Fruit fly (Drosophila melanogaster): Measurements from ENCODE around the gene Nufip.

Gene Nufip

dm6 chr3L:18771095-18772013 lies 23.2 kb upstream of the Nufip start (continued):
- TF ChIP-seq CG3163 (GFP tag; optimal IDR thresholded peaks at IDR 0.05) (no peak), Atf3 (GFP tag; optimal IDR thresholded peaks at IDR 0.05) (peak; percentile 61), CG17359 (tag; optimal IDR thresholded peaks at IDR 0.05) (peak; percentile 37), CG12071 (GFP tag; optimal IDR thresholded peaks at IDR 0.05) (no peak), bsh (GFP tag; optimal IDR thresholded peaks at IDR 0.05) (peak; percentile 8 to 44), CG6854 (GFP tag; optimal IDR thresholded peaks at IDR 0.05) (peak; percentile 23), CG2712 (tag; optimal IDR thresholded peaks at IDR 0.05) (peak; percentile 41), zen2 (GFP tag; IDR thresholded peaks at IDR 0.05; ENCODE audit: partially characterized antibody) (peak; percentile 47; the same call in 1 of the 3 replicates), vfl (GFP tag; optimal IDR thresholded peaks at IDR 0.05) (no peak), esg (GFP tag; conservative IDR thresholded peaks at IDR 0.05) (no peak), sim (GFP tag; IDR thresholded peaks at IDR 0.05) (0 out of 2 replicates have a peak, but pooled peaks have one; percentile 42), CG8388 (GFP tag; optimal IDR thresholded peaks at IDR 0.05) (no peak), mam (GFP tag; optimal IDR thresholded peaks at IDR 0.05) (no peak), CG12219 (GFP tag; optimal IDR thresholded peaks at IDR 0.05) (no peak), CG3838 (GFP tag; optimal IDR thresholded peaks at IDR 0.05) (no peak), CG18764 (GFP tag; optimal IDR thresholded peaks at IDR 0.05) (no peak), Nf-YC (tag; optimal IDR thresholded peaks at IDR 0.05) (no peak), kni (GFP tag; optimal IDR thresholded peaks at IDR 0.05) (peak; percentile 96), eyg (GFP tag; optimal IDR thresholded peaks at IDR 0.05) (no peak), CG11456 (GFP tag; IDR thresholded peaks at IDR 0.05) (no peak), CG9876 (GFP tag; optimal IDR thresholded peaks at IDR 0.05) (no peak), CG15601 (tag; optimal IDR thresholded peaks at IDR 0.05) (peak; percentile 58), ERR (GFP tag; optimal IDR thresholded peaks at IDR 0.05) (no peak), grau (tag; optimal IDR thresholded peaks at IDR 0.05) (no peak), CG12744 (GFP tag; optimal IDR thresholded peaks at IDR 0.05) (no peak), lola (GFP tag; optimal IDR thresholded peaks at IDR 0.05) (peak in 1 of 3 experiments; percentile 56), ems (GFP tag; optimal IDR thresholded peaks at IDR 0.05) (no peak), z (GFP tag; IDR thresholded peaks at IDR 0.05) (peak; percentile 62; the same call in 2 of the 3 replicates), CG11247 (GFP tag; IDR thresholded peaks at IDR 0.05) (no peak), Hand (GFP tag; optimal IDR thresholded peaks at IDR 0.05) (no peak), pros (GFP tag; optimal IDR thresholded peaks at IDR 0.05) (no peak), CG32532 (GFP tag; IDR thresholded peaks at IDR 0.05) (no peak), da (GFP tag; optimal IDR thresholded peaks at IDR 0.05) (no peak), Stat92E (GFP tag; optimal IDR thresholded peaks at IDR 0.05) (peak in 1 of 3 experiments; percentile 4), Scr (GFP tag; IDR thresholded peaks at IDR 0.05; ENCODE audit: partially characterized antibody) (no peak), Oli (tag; optimal IDR thresholded peaks at IDR 0.05) (no peak), CG9932 (GFP tag; IDR thresholded peaks at IDR 0.05) (no peak), pzg (GFP tag; optimal IDR thresholded peaks at IDR 0.05) (no peak), fru (optimal IDR thresholded peaks at IDR 0.05) (no peak), ind (GFP tag; optimal IDR thresholded peaks at IDR 0.05) (no peak), her (GFP tag; optimal IDR thresholded peaks at IDR 0.05) (no peak), CG12769 (tag; optimal IDR thresholded peaks at IDR 0.05) (peak; percentile 95), Tbp (GFP tag; optimal IDR thresholded peaks at IDR 0.05) (no peak), CG18619 (GFP tag; optimal IDR thresholded peaks at IDR 0.05) (no peak), Deaf1 (tag; optimal IDR thresholded peaks at IDR 0.05) (peak; percentile 85), B-H1 (GFP tag; IDR thresholded peaks at IDR 0.05) (no peak), Neu2 (GFP tag; optimal IDR thresholded peaks at IDR 0.05; ENCODE audit: borderline replicate concordance) (no peak), Doc3 (GFP tag; IDR thresholded peaks at IDR 0.05; ENCODE audit: partially characterized antibody) (no peak)

Measured in whole organism, embryonic.